Fruit fly (Drosophila melanogaster) whole organism, wandering third instar larva: ENCODE data around the gene CG43407.

Source experiments
- CG32264 ChIP-seq: fragments of 200-800 bp; sonication (Bioruptor generic); optimal IDR thresholded peaks from 2 replicates; lab custom pipeline; 2016; ENCODE audit warnings: missing biosample characterization, missing genetic modification characterization
- CG9705 ChIP-seq: fragments of 200-800 bp; sonication (Bioruptor generic); optimal IDR thresholded peaks from 2 replicates; lab custom pipeline; 2018; ENCODE audit warnings: missing biosample characterization, mild to moderate bottlenecking, missing genetic modification characterization
- Hr83 ChIP-seq: fragments of 200-300 bp; sonication (Bioruptor generic); optimal IDR thresholded peaks from 2 replicates; lab custom pipeline; 2016; ENCODE audit warnings: missing biosample characterization, mild to moderate bottlenecking, missing genetic modification characterization, moderate library complexity; ENCODE audit not compliant: poor library complexity, severe bottlenecking
- Mio ChIP-seq: sonication (Bioruptor generic); optimal IDR thresholded peaks from 2 replicates; lab custom pipeline; 2016; ENCODE audit warnings: missing biosample characterization, missing genetic modification characterization
- Sp1 ChIP-seq: fragments of 200-800 bp; sonication (Bioruptor generic); optimal IDR thresholded peaks from 3 replicates; lab custom pipeline; 2019; ENCODE audit warnings: missing biosample characterization, mild to moderate bottlenecking, missing genetic modification characterization, moderate library complexity
- ey ChIP-seq: fragments of 200-800 bp; sonication (Bioruptor generic); optimal IDR thresholded peaks from 2 replicates; lab custom pipeline; 2016; ENCODE audit warnings: missing biosample characterization, missing genetic modification characterization
- jim ChIP-seq: fragments of 175-275, 200-325 bp; sonication (Bioruptor generic); optimal IDR thresholded peaks from 2 replicates; lab custom pipeline; 2016; ENCODE audit warnings: missing biosample characterization, mild to moderate bottlenecking, missing genetic modification characterization
- lola ChIP-seq: fragments of >200 bp; optimal IDR thresholded peaks from 2 replicates; lab custom pipeline; 2017; ENCODE audit warnings: missing biosample characterization, missing genetic modification characterization
- psq ChIP-seq: fragments of 200-800 bp; sonication (Bioruptor generic); optimal IDR thresholded peaks from 3 replicates; lab custom pipeline; 2017; ENCODE audit warnings: missing biosample characterization, mild to moderate bottlenecking, missing genetic modification characterization, moderate library complexity
- sv ChIP-seq: fragments of 200-800 bp; sonication (Bioruptor generic); optimal IDR thresholded peaks from 3 replicates; lab custom pipeline; 2016; ENCODE audit warnings: missing biosample characterization, missing genetic modification characterization
- tai ChIP-seq: sonication (Bioruptor generic); optimal IDR thresholded peaks from 2 replicates; lab custom pipeline; 2016; ENCODE audit warnings: missing biosample characterization, missing genetic modification characterization

DNA sequence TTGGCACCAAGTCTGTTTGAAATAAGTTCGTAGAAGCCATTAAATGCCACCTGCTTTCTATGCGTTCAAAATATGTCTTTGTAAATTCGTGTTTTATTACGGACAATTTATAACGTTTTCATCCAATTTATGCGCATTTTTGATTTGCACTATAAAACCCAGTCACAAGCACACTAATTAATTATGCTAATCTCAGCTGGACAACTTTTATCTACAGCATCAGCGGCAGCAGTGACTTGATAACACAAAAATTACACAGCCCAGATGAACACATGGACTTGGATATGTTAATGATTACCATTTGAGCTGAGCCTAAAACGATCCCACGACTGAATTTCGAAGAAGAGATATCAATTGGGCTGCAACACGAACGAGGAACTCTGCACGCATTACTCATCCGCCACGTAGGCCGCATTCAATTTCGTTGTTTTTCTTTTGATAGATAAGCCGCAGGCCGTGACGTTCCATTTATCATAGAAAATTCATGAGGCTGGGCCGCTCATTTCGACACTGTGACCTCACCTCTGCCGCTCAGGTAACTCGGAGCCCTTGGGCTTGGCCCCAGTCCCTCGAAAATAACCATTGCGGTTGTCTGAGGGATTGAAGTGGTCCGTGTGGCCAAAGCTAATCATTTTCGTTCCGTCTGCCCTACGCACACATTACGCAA is 40.0 kb downstream of the CG43407 start:
- no peak for TF ChIP-seq ey
- TF ChIP-seq Mio: no peak
- no peak for TF ChIP-seq Hr83 (GFP tag; lab: Kevin White, UChicago)
- TF ChIP-seq jim (GFP tag; lab: Kevin White, UChicago): no peak
- TF ChIP-seq lola (GFP tag; lab: Kevin White, UChicago): no peak
- no peak for TF ChIP-seq psq (GFP tag; lab: Kevin White, UChicago)
- no peak for TF ChIP-seq CG32264 (GFP tag; lab: Kevin White, UChicago)
- TF ChIP-seq Sp1 (GFP tag; lab: Kevin White, UChicago): no peak
- no peak for TF ChIP-seq sv (GFP tag; lab: Kevin White, UChicago)
- no peak for TF ChIP-seq CG9705
- TF ChIP-seq tai (GFP tag; lab: Kevin White, UChicago): no peak
